ENCODE assay signal across 4 fruit fly cellular contexts in the genomic region with DNA sequence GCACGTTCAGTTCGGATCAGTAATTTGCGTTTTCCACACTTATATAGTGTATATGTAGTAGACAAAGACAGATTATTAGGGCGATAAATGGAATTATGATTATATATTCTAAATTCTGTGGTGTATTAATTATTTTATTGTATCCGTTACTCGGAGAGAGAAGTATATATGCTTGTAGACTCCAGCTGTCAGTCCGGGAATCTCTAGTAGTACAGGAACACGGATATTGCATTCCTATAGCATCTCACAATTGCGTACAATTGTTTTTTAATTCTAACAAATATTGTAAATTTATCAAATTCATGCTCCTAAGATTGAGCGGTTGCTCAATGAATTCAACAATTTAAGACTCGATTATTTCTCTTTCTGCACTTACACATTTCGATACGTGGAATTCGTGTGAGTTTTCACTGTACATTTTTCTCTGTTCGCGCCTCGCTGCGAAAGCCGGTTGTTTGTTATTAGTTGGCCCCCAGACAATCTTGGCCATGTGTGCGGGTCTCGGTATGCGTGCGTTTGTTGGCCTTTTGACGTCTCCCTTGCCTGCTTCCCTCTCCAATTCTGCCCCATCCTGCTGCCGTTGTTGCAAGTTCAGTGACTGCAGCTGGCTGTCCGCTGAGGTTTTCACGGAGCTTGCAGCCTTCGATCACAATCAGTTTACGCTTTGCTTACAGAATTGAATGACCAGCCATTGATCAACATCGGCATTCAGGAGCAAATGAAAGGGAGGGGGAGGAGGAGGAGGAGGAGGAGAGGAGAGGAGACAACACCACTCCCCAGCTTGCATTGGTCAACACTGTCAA.
TF ChIP-seq lines count a peak whose summit lies in the region.

No protein-coding gene starts in this region.

- TF ChIP-seq CTCF in whole organism, embryonic (GFP tag; optimal IDR thresholded peaks at IDR 0.05; lab: Kevin White, UChicago) = no peak

TF ChIP-seq in whole organism, embryonic, 481 proteins besides CTCF, POLR2A, EP300 and RAD21 (continues in another document):
- TF ChIP-seq sd (tag; optimal IDR thresholded peaks at IDR 0.05; lab: Kevin White, UChicago) (peak; percentile 9), bsh (GFP tag; optimal IDR thresholded peaks at IDR 0.05; lab: Kevin White, UChicago) (peak in 1 of 2 experiments; percentile 18), cwo (GFP tag; optimal IDR thresholded peaks at IDR 0.05; lab: Kevin White, UChicago) (no peak), Gug (GFP tag; IDR thresholded peaks at IDR 0.05; lab: Robert Waterston, UW) (no peak), Med (GFP tag; lab: Kevin White, UChicago) (peak; percentile 11), nmo (GFP tag; optimal IDR thresholded peaks at IDR 0.05; lab: Kevin White, UChicago) (no peak), CG18262 (tag; optimal IDR thresholded peaks at IDR 0.05; lab: Kevin White, UChicago) (peak; percentile 14), kni (GFP tag; optimal IDR thresholded peaks at IDR 0.05; lab: Kevin White, UChicago) (peak; percentile 50), Mes4 (GFP tag; optimal IDR thresholded peaks at IDR 0.05; lab: Kevin White, UChicago) (no peak), CG5245 (GFP tag; optimal IDR thresholded peaks at IDR 0.05; lab: Kevin White, UChicago) (no peak), dmrt99B (tag; optimal IDR thresholded peaks at IDR 0.05; lab: Kevin White, UChicago) (peak; percentile 0), stwl (tag; optimal IDR thresholded peaks at IDR 0.05; lab: Kevin White, UChicago) (no peak), sens (GFP tag; lab: Kevin White, UChicago) (peak; percentile 62), CG31441 (GFP tag; IDR thresholded peaks at IDR 0.05; lab: Robert Waterston, UW) (0 out of 2 replicates have a peak, but pooled peaks have one; percentile 11), CG17361 (GFP tag; IDR thresholded peaks at IDR 0.05; lab: Robert Waterston, UW) (0 out of 3 replicates have a peak, but pooled peaks have one; percentile 32), CG6175 (GFP tag; IDR thresholded peaks at IDR 0.05; lab: Robert Waterston, UW) (no peak), D19A (tag; optimal IDR thresholded peaks at IDR 0.05; lab: Kevin White, UChicago) (no peak), chinmo (GFP tag; IDR thresholded peaks at IDR 0.05; lab: Robert Waterston, UW; ENCODE audit: partially characterized antibody) (0 out of 4 replicates have a peak, but pooled peaks have one; percentile 14), Hmx (GFP tag; optimal IDR thresholded peaks at IDR 0.05; lab: Kevin White, UChicago) (no peak), Dref (GFP tag; IDR thresholded peaks at IDR 0.05; lab: Robert Waterston, UW) (no peak)

TF ChIP-seq in whole organism, prepupa, 60 proteins besides CTCF, POLR2A, EP300 and RAD21 (continues in another document):
- TF ChIP-seq pdm3 (GFP tag; optimal IDR thresholded peaks at IDR 0.05; lab: Kevin White, UChicago) (peak; percentile 64), cyc (GFP tag; optimal IDR thresholded peaks at IDR 0.05; lab: Kevin White, UChicago) (peak; percentile 66), CG9139 (GFP tag; optimal IDR thresholded peaks at IDR 0.05; lab: Kevin White, UChicago) (no peak), CG6276 (GFP tag; optimal IDR thresholded peaks at IDR 0.05; lab: Kevin White, UChicago) (peak; percentile 65), fd59A (GFP tag; optimal IDR thresholded peaks at IDR 0.05; lab: Kevin White, UChicago) (peak; percentile 25), OdsH (GFP tag; optimal IDR thresholded peaks at IDR 0.05; lab: Kevin White, UChicago) (peak; percentile 65), svp (GFP tag; lab: Kevin White, UChicago) (peak; percentile 91), Hr4 (GFP tag; optimal IDR thresholded peaks at IDR 0.05; lab: Kevin White, UChicago) (peak; percentile 72), vri (GFP tag; optimal IDR thresholded peaks at IDR 0.05; lab: Kevin White, UChicago) (no peak), Met (GFP tag; optimal IDR thresholded peaks at IDR 0.05; lab: Kevin White, UChicago) (peak; percentile 76), CG6792 (GFP tag; optimal IDR thresholded peaks at IDR 0.05; lab: Kevin White, UChicago) (peak; percentile 3), Ets21C (GFP tag; optimal IDR thresholded peaks at IDR 0.05; lab: Kevin White, UChicago) (peak; percentile 57), Hr38 (GFP tag; optimal IDR thresholded peaks at IDR 0.05; lab: Kevin White, UChicago) (no peak), acj6 (GFP tag; optimal IDR thresholded peaks at IDR 0.05; lab: Kevin White, UChicago) (peak; percentile 66), Eip78C (GFP tag; lab: Kevin White, UChicago) (peak; percentile 94), Blimp-1 (GFP tag; optimal IDR thresholded peaks at IDR 0.05; lab: Kevin White, UChicago) (peak; percentile 41), CG6854 (GFP tag; optimal IDR thresholded peaks at IDR 0.05; lab: Kevin White, UChicago) (peak; percentile 45), CG3032 (tag; optimal IDR thresholded peaks at IDR 0.05; lab: Kevin White, UChicago) (peak; percentile 22), CG32006 (GFP tag; optimal IDR thresholded peaks at IDR 0.05; lab: Kevin White, UChicago) (peak; percentile 86), Smox (GFP tag; optimal IDR thresholded peaks at IDR 0.05; lab: Kevin White, UChicago) (peak; percentile 74), dac (GFP tag; optimal IDR thresholded peaks at IDR 0.05; lab: Kevin White, UChicago) (peak; percentile 35)

TF ChIP-seq in whole organism, pupa, 21 proteins besides CTCF, POLR2A, EP300 and RAD21:
- no peak for TF ChIP-seq CG13204 (GFP tag; optimal IDR thresholded peaks at IDR 0.05; lab: Kevin White, UChicago)
- TF ChIP-seq CG8159 (tag; optimal IDR thresholded peaks at IDR 0.05; lab: Kevin White, UChicago) = peak; percentile 48
- TF ChIP-seq CG14655 (GFP tag; optimal IDR thresholded peaks at IDR 0.05; lab: Kevin White, UChicago) = peak; percentile 81
- peak; percentile 18 for TF ChIP-seq CG34367 (tag; optimal IDR thresholded peaks at IDR 0.05; lab: Kevin White, UChicago)
- peak; percentile 27 for TF ChIP-seq Snoo (tag; optimal IDR thresholded peaks at IDR 0.05; lab: Kevin White, UChicago)
- peak; percentile 45 for TF ChIP-seq Pif1B (GFP tag; optimal IDR thresholded peaks at IDR 0.05; lab: Kevin White, UChicago)
- TF ChIP-seq CG10348 (GFP tag; IDR thresholded peaks at IDR 0.05; lab: Robert Waterston, UW) = no peak
- no peak for TF ChIP-seq rn (GFP tag; IDR thresholded peaks at IDR 0.05; lab: Robert Waterston, UW)
- peak; percentile 66 for TF ChIP-seq CG9948 (tag; optimal IDR thresholded peaks at IDR 0.05; lab: Kevin White, UChicago)
- TF ChIP-seq CG4496 (GFP tag; IDR thresholded peaks at IDR 0.05; lab: Robert Waterston, UW) = no peak; the same call in 2 of the 3 replicates
- no peak for TF ChIP-seq Ets98B (GFP tag; IDR thresholded peaks at IDR 0.05; lab: Robert Waterston, UW)
- no peak for TF ChIP-seq CG32121 (GFP tag; IDR thresholded peaks at IDR 0.05; lab: Robert Waterston, UW)
- no peak for TF ChIP-seq CG17806 (tag; optimal IDR thresholded peaks at IDR 0.05; lab: Kevin White, UChicago)
- peak; percentile 69 for TF ChIP-seq CG8301 (tag; optimal IDR thresholded peaks at IDR 0.05; lab: Kevin White, UChicago)
- peak; percentile 33 for TF ChIP-seq Pif1A (GFP tag; optimal IDR thresholded peaks at IDR 0.05; lab: Kevin White, UChicago)
- TF ChIP-seq EcR (GFP tag; optimal IDR thresholded peaks at IDR 0.05; lab: Kevin White, UChicago) = peak; percentile 93
- TF ChIP-seq CG15710 (tag; optimal IDR thresholded peaks at IDR 0.05; lab: Kevin White, UChicago) = peak; percentile 26

TF ChIP-seq in whole organism, wandering third instar larva, 38 proteins besides CTCF, POLR2A, EP300 and RAD21:
- TF ChIP-seq psq (GFP tag; optimal IDR thresholded peaks at IDR 0.05; lab: Kevin White, UChicago) = peak; percentile 60
- TF ChIP-seq woc (GFP tag; optimal IDR thresholded peaks at IDR 0.05; lab: Kevin White, UChicago) = peak; percentile 62
- no peak for TF ChIP-seq lola (GFP tag; optimal IDR thresholded peaks at IDR 0.05; lab: Kevin White, UChicago)
- TF ChIP-seq foxo (GFP tag; optimal IDR thresholded peaks at IDR 0.05; lab: Kevin White, UChicago) = peak in 1 of 2 experiments; percentile 53
- peak; percentile 0 for TF ChIP-seq sage (GFP tag; optimal IDR thresholded peaks at IDR 0.05; lab: Kevin White, UChicago)
- TF ChIP-seq HLH106 (tag; optimal IDR thresholded peaks at IDR 0.05; lab: Kevin White, UChicago) = peak; percentile 63
- TF ChIP-seq Rel (GFP tag; optimal IDR thresholded peaks at IDR 0.05; lab: Kevin White, UChicago) = no peak
- no peak for TF ChIP-seq Rel (tag; optimal IDR thresholded peaks at IDR 0.05; lab: Kevin White, UChicago)
- no peak for TF ChIP-seq Jra (GFP tag; optimal IDR thresholded peaks at IDR 0.05; lab: Kevin White, UChicago)
- peak; percentile 33 for TF ChIP-seq rgr (GFP tag; optimal IDR thresholded peaks at IDR 0.05; lab: Kevin White, UChicago)
- no peak for TF ChIP-seq Abd-B (GFP tag; optimal IDR thresholded peaks at IDR 0.05; lab: Kevin White, UChicago)
- peak; percentile 42 for TF ChIP-seq dmrt93B (GFP tag; optimal IDR thresholded peaks at IDR 0.05; lab: Kevin White, UChicago)
- no peak for TF ChIP-seq dsf (GFP tag; optimal IDR thresholded peaks at IDR 0.05; lab: Kevin White, UChicago; ENCODE audit: borderline replicate concordance)
- TF ChIP-seq GATAd (GFP tag; optimal IDR thresholded peaks at IDR 0.05; lab: Kevin White, UChicago) = no peak
- no peak for TF ChIP-seq Dfd (GFP tag; optimal IDR thresholded peaks at IDR 0.05; lab: Kevin White, UChicago)
- TF ChIP-seq CG9705 (GFP tag; optimal IDR thresholded peaks at IDR 0.05; lab: Kevin White, UChicago) = peak; percentile 15
- TF ChIP-seq OdsH (GFP tag; optimal IDR thresholded peaks at IDR 0.05; lab: Kevin White, UChicago) = peak; percentile 38
- no peak for TF ChIP-seq Hr83 (GFP tag; optimal IDR thresholded peaks at IDR 0.05; lab: Kevin White, UChicago; ENCODE audit: poor library complexity, severe bottlenecking)
- TF ChIP-seq h (GFP tag; optimal IDR thresholded peaks at IDR 0.05; lab: Kevin White, UChicago) = peak; percentile 47
- TF ChIP-seq Sp1 (GFP tag; optimal IDR thresholded peaks at IDR 0.05; lab: Kevin White, UChicago) = peak; percentile 68
- no peak for TF ChIP-seq CG32264 (GFP tag; optimal IDR thresholded peaks at IDR 0.05; lab: Kevin White, UChicago)
- TF ChIP-seq dl (GFP tag; optimal IDR thresholded peaks at IDR 0.05; lab: Kevin White, UChicago; ENCODE audit: insufficient read depth in 1 of 2, partially characterized antibody in 2 of 2) = peak in 1 of 2 experiments; percentile 24
- peak; percentile 56 for TF ChIP-seq tai (GFP tag; optimal IDR thresholded peaks at IDR 0.05; lab: Kevin White, UChicago)
- TF ChIP-seq br (GFP tag; optimal IDR thresholded peaks at IDR 0.05; lab: Kevin White, UChicago) = peak; percentile 38
- TF ChIP-seq fru (GFP tag; optimal IDR thresholded peaks at IDR 0.05; lab: Kevin White, UChicago) = peak; percentile 43
- TF ChIP-seq brk (GFP tag; optimal IDR thresholded peaks at IDR 0.05; lab: Kevin White, UChicago) = no peak
- peak; percentile 35 for TF ChIP-seq Hnf4 (GFP tag; optimal IDR thresholded peaks at IDR 0.05; lab: Kevin White, UChicago)
- peak; percentile 60 for TF ChIP-seq ey (GFP tag; optimal IDR thresholded peaks at IDR 0.05; lab: Kevin White, UChicago)
